Fruit fly (Drosophila melanogaster) whole organism, embryonic: ENCODE results near the gene prtp.

Experiments
- Aef1 ChIP-seq: fragments of 200-800 bp; sonication (Bioruptor generic); IDR thresholded peaks from 3 replicates; pipeline ENCODE4 v1.3.6; 2022; ENCODE audit warnings: missing biosample characterization, missing genetic modification characterization
- CG10209 ChIP-seq: fragments of 200-800 bp; sonication (Bioruptor generic); optimal IDR thresholded peaks from 3 replicates; lab custom pipeline; 2017; ENCODE audit warnings: missing biosample characterization, mild to moderate bottlenecking, missing genetic modification characterization, missing genetic modification reagents
- CG10366 ChIP-seq: fragments of 200-800 bp; sonication (Bioruptor generic); IDR thresholded peaks from 2 replicates; pipeline ENCODE4 v1.3.6; 2022; ENCODE audit warnings: missing biosample characterization, missing genetic modification characterization
- CG10462 ChIP-seq: fragments of 200-800 bp; sonication (Bioruptor generic); optimal IDR thresholded peaks from 2 replicates; lab custom pipeline; 2016; ENCODE audit warnings: missing biosample characterization, missing genetic modification characterization
- CG10565 ChIP-seq: fragments of 200-800 bp; sonication (Bioruptor generic); optimal IDR thresholded peaks from 3 replicates; lab custom pipeline; 2016; ENCODE audit warnings: missing biosample characterization, mild to moderate bottlenecking, missing genetic modification characterization
- CG10959 ChIP-seq: fragments of 200-800 bp; sonication (Bioruptor generic); IDR thresholded peaks from 2 replicates; pipeline ENCODE4 v1.3.6; 2022; ENCODE audit warnings: missing biosample characterization, missing genetic modification characterization
- CG12391 ChIP-seq: fragments of 200-800 bp; sonication (Bioruptor generic); optimal IDR thresholded peaks from 3 replicates; lab custom pipeline; 2018; ENCODE audit warnings: missing biosample characterization, mild to moderate bottlenecking, missing genetic modification characterization, moderate library complexity
- CG14441 ChIP-seq: fragments of 200-800 bp; sonication (Bioruptor generic); IDR thresholded peaks from 2 replicates; pipeline ENCODE4 v1.3.6; 2022; ENCODE audit warnings: missing biosample characterization, missing genetic modification characterization
- CG14710 ChIP-seq: fragments of 200-800 bp; sonication (Bioruptor generic); optimal IDR thresholded peaks from 3 replicates; lab custom pipeline; 2019; ENCODE audit warnings: missing biosample characterization, mild to moderate bottlenecking, missing genetic modification characterization, moderate library complexity
- CG17359 ChIP-seq: fragments of 200-800 bp; sonication (Bioruptor generic); optimal IDR thresholded peaks from 3 replicates; lab custom pipeline; 2018; ENCODE audit warnings: missing biosample characterization, mild to moderate bottlenecking, missing genetic modification characterization, moderate library complexity
- CG17385 ChIP-seq: fragments of 200-800 bp; sonication (Bioruptor generic); optimal IDR thresholded peaks from 3 replicates; lab custom pipeline; 2018; ENCODE audit warnings: missing biosample characterization, mild to moderate bottlenecking, missing genetic modification characterization
- CG17568 ChIP-seq: fragments of 200-800 bp; sonication (Bioruptor generic); optimal IDR thresholded peaks from 2 replicates; lab custom pipeline; 2018; ENCODE audit warnings: missing biosample characterization, mild to moderate bottlenecking, missing genetic modification characterization, moderate library complexity
- CG3407 ChIP-seq: fragments of 200-800 bp; sonication (Bioruptor generic); optimal IDR thresholded peaks from 2 replicates; lab custom pipeline; 2018; ENCODE audit warnings: missing biosample characterization, mild to moderate bottlenecking, missing genetic modification characterization
- CG34422 ChIP-seq: fragments of 200-800 bp; sonication (Bioruptor generic); IDR thresholded peaks from 3 replicates; pipeline ENCODE4 v1.3.6; 2022; ENCODE audit warnings: missing biosample characterization, missing genetic modification characterization
- CG6765 ChIP-seq: fragments of 200-800 bp; sonication (Bioruptor generic); optimal IDR thresholded peaks from 3 replicates; lab custom pipeline; 2017; ENCODE audit warnings: missing biosample characterization, mild to moderate bottlenecking, missing genetic modification characterization
- CG6791 ChIP-seq: fragments of 200-800 bp; sonication (Bioruptor generic); IDR thresholded peaks from 3 replicates; pipeline ENCODE4 v1.3.6; 2022; ENCODE audit warnings: missing biosample characterization, missing genetic modification characterization; ENCODE audit not compliant: partially characterized antibody
- CG6854 ChIP-seq: fragments of 200-800 bp; sonication (Bioruptor generic); optimal IDR thresholded peaks from 3 replicates; lab custom pipeline; 2017; ENCODE audit warnings: missing biosample characterization, mild to moderate bottlenecking, missing genetic modification characterization
- CG7556 ChIP-seq: fragments of 200-800 bp; sonication (Bioruptor generic); optimal IDR thresholded peaks from 2 replicates; lab custom pipeline; 2017; ENCODE audit warnings: missing biosample characterization, mild to moderate bottlenecking, missing genetic modification characterization
- CG7928 ChIP-seq: fragments of 200-800 bp; sonication (Bioruptor generic); optimal IDR thresholded peaks from 2 replicates; lab custom pipeline; 2017; ENCODE audit warnings: missing biosample characterization, mild to moderate bottlenecking, missing genetic modification characterization
- CG8944 ChIP-seq: fragments of 200-800 bp; sonication (Bioruptor generic); optimal IDR thresholded peaks from 3 replicates; lab custom pipeline; 2016; ENCODE audit warnings: missing biosample characterization, missing genetic modification characterization
- D19A ChIP-seq: fragments of 200-800 bp; optimal IDR thresholded peaks from 3 replicates; lab custom pipeline; 2019; ENCODE audit warnings: missing biosample characterization, mild to moderate bottlenecking, missing genetic modification characterization, moderate library complexity
- Doc3 ChIP-seq: fragments of 200-800 bp; sonication (Bioruptor generic); IDR thresholded peaks from 3 replicates; pipeline ENCODE4 v1.3.6; 2022; ENCODE audit warnings: missing biosample characterization, missing genetic modification characterization; ENCODE audit not compliant: partially characterized antibody
- Gug ChIP-seq: fragments of 200-800 bp; sonication (Bioruptor generic); IDR thresholded peaks from 4 replicates; pipeline ENCODE4 v1.3.6; 2022; ENCODE audit warnings: missing biosample characterization, missing genetic modification characterization
- Hr39 ChIP-seq: fragments of >200 bp; optimal IDR thresholded peaks from 2 replicates; lab custom pipeline; 2017
- Lim3 ChIP-seq: fragments of 200-800 bp; sonication (Bioruptor generic); IDR thresholded peaks from 2 replicates; pipeline ENCODE4 v1.3.6; 2022; ENCODE audit warnings: missing biosample characterization, missing genetic modification characterization
- Mad ChIP-seq: fragments of 200-800 bp; sonication (Bioruptor generic); optimal IDR thresholded peaks from 2 replicates; lab custom pipeline; 2016; ENCODE audit warnings: missing biosample characterization, missing genetic modification characterization
- NC2β ChIP-seq: fragments of 200-800 bp; sonication (Bioruptor generic); optimal IDR thresholded peaks from 2 replicates; lab custom pipeline; 2016; ENCODE audit warnings: missing biosample characterization, missing genetic modification characterization
- Nf-YB ChIP-seq: fragments of 200-800 bp; sonication (Bioruptor generic); optimal IDR thresholded peaks from 3 replicates; lab custom pipeline; 2019; ENCODE audit warnings: missing biosample characterization, mild to moderate bottlenecking, missing genetic modification characterization, moderate library complexity
- Spps ChIP-seq: fragments of 200-800 bp; sonication (Bioruptor generic); optimal IDR thresholded peaks from 2 replicates; lab custom pipeline; 2018; ENCODE audit warnings: missing biosample characterization, mild to moderate bottlenecking, missing genetic modification characterization
- TFAM ChIP-seq: fragments of 200-800 bp; sonication (Bioruptor generic); optimal IDR thresholded peaks from 2 replicates; lab custom pipeline; 2017; ENCODE audit warnings: missing biosample characterization, missing genetic modification characterization, inconsistent platforms
- Tbp ChIP-seq: fragments of >200 bp; optimal IDR thresholded peaks from 2 replicates; lab custom pipeline; 2018; ENCODE audit warnings: missing biosample characterization, missing genetic modification characterization
- Xbp1 ChIP-seq: fragments of 200-800 bp; sonication (Bioruptor generic); optimal IDR thresholded peaks from 3 replicates; lab custom pipeline; 2016; ENCODE audit warnings: missing biosample characterization, mild to moderate bottlenecking, missing genetic modification characterization
- al ChIP-seq: fragments of 200-800 bp; sonication (Bioruptor generic); IDR thresholded peaks from 2 replicates; pipeline ENCODE4 v1.3.6; 2022; ENCODE audit warnings: missing biosample characterization, missing genetic modification characterization
- cad ChIP-seq: fragments of >200 bp; optimal IDR thresholded peaks from 2 replicates; lab custom pipeline; 2017; ENCODE audit warnings: missing biosample characterization, missing genetic modification characterization
- chif ChIP-seq, 2 experiments: fragments of 200-800 bp; sonication (Bioruptor generic); optimal IDR thresholded peaks; 3 replicates each; lab custom pipeline; 2016; ENCODE audit warnings: missing biosample characterization in 2 of 2, missing genetic modification characterization in 2 of 2
- disco-r ChIP-seq: fragments of 200-800 bp; sonication (Bioruptor generic); optimal IDR thresholded peaks from 2 replicates; lab custom pipeline; 2016; ENCODE audit warnings: missing biosample characterization, missing genetic modification characterization
- eyg ChIP-seq: fragments of 200-800 bp; sonication (Bioruptor generic); optimal IDR thresholded peaks from 3 replicates; lab custom pipeline; 2016; ENCODE audit warnings: missing biosample characterization, missing genetic modification characterization
- fu2 ChIP-seq: fragments of 200-800 bp; sonication (Bioruptor generic); optimal IDR thresholded peaks from 2 replicates; lab custom pipeline; 2016; ENCODE audit warnings: missing biosample characterization, missing genetic modification characterization
- grn ChIP-seq: fragments of 200-800 bp; sonication (Bioruptor generic); optimal IDR thresholded peaks from 3 replicates; lab custom pipeline; 2017; ENCODE audit warnings: missing biosample characterization, missing genetic modification characterization
- her ChIP-seq: fragments of 200-800 bp; sonication (Bioruptor generic); optimal IDR thresholded peaks from 2 replicates; lab custom pipeline; 2016; ENCODE audit warnings: missing biosample characterization, missing genetic modification characterization
- jumu ChIP-seq: fragments of 200-800 bp; sonication (Bioruptor generic); optimal IDR thresholded peaks from 3 replicates; lab custom pipeline; 2016; ENCODE audit warnings: missing biosample characterization, missing genetic modification characterization
- onecut ChIP-seq: fragments of 200-800 bp; sonication (Bioruptor generic); IDR thresholded peaks from 2 replicates; pipeline ENCODE4 v1.3.6; 2022; ENCODE audit warnings: missing biosample characterization, missing genetic modification characterization
- org-1 ChIP-seq: fragments of 200-800 bp; sonication (Bioruptor generic); optimal IDR thresholded peaks from 2 replicates; lab custom pipeline; 2017; ENCODE audit warnings: missing biosample characterization, missing genetic modification characterization
- p53 ChIP-seq: fragments of 200-800 bp; sonication (Bioruptor generic); optimal IDR thresholded peaks from 2 replicates; lab custom pipeline; 2016; ENCODE audit warnings: missing biosample characterization, missing genetic modification characterization
- pita ChIP-seq: fragments of 200-800 bp; sonication (Bioruptor generic); optimal IDR thresholded peaks from 2 replicates; lab custom pipeline; 2017; ENCODE audit warnings: missing biosample characterization, mild to moderate bottlenecking, missing genetic modification characterization
- row ChIP-seq: fragments of 200-800 bp; sonication (Bioruptor generic); IDR thresholded peaks from 3 replicates; pipeline ENCODE4 v1.3.6; 2022; ENCODE audit warnings: missing biosample characterization, missing genetic modification characterization
- trem ChIP-seq: fragments of 200-800 bp; optimal IDR thresholded peaks from 3 replicates; lab custom pipeline; 2019; ENCODE audit warnings: missing biosample characterization, mild to moderate bottlenecking, missing genetic modification characterization, moderate library complexity
- vfl ChIP-seq: fragments of 200-800 bp; sonication (Bioruptor generic); optimal IDR thresholded peaks from 2 replicates; lab custom pipeline; 2016; ENCODE audit warnings: missing biosample characterization, missing genetic modification characterization
- vvl ChIP-seq: fragments of 200-800 bp; sonication (Bioruptor generic); IDR thresholded peaks from 2 replicates; pipeline ENCODE4 v1.3.6; 2022; ENCODE audit warnings: missing biosample characterization, missing genetic modification characterization
- wek ChIP-seq: fragments of 200-800 bp; sonication (Bioruptor generic); optimal IDR thresholded peaks from 3 replicates; lab custom pipeline; 2018; ENCODE audit warnings: missing biosample characterization, mild to moderate bottlenecking, missing genetic modification characterization, moderate library complexity

Gene prtp

dm6 chrX:11715937-11716730, 422 bp upstream of the prtp start (continued):
- peak; percentile 75 for TF ChIP-seq Nf-YB
- TF ChIP-seq Hr39 (lab: Kevin White, UChicago): no peak
- TF ChIP-seq jumu (GFP tag; lab: Kevin White, UChicago): peak; percentile 72
- TF ChIP-seq CG6791 (GFP tag; lab: Robert Waterston, UW): peak; percentile 72
- TF ChIP-seq org-1 (GFP tag; lab: Kevin White, UChicago): peak; percentile 86
- peak; percentile 80 for TF ChIP-seq CG17568
- peak; percentile 83 for TF ChIP-seq Mad (GFP tag; lab: Kevin White, UChicago)
- peak; percentile 71 for TF ChIP-seq Aef1 (GFP tag; lab: Robert Waterston, UW)
- peak; percentile 13 for TF ChIP-seq CG7928
- TF ChIP-seq CG10209: peak; percentile 91
- peak; percentile 82 for TF ChIP-seq CG10959
- TF ChIP-seq Doc3 (GFP tag; lab: Robert Waterston, UW): peak; percentile 58
- TF ChIP-seq CG10565: peak; percentile 64
- TF ChIP-seq vfl (GFP tag; lab: Kevin White, UChicago): peak; percentile 77
- TF ChIP-seq trem (tag; lab: Kevin White, UChicago): peak; percentile 74
- TF ChIP-seq al (GFP tag; lab: Robert Waterston, UW): peak; percentile 86
- TF ChIP-seq CG7556 (GFP tag; lab: Kevin White, UChicago): peak; percentile 89
- TF ChIP-seq CG6854: peak; percentile 85
- TF ChIP-seq disco-r (GFP tag; lab: Kevin White, UChicago): peak; percentile 82
- TF ChIP-seq wek (GFP tag; lab: Kevin White, UChicago): peak; percentile 67
- TF ChIP-seq CG17359 (tag; lab: Kevin White, UChicago): peak; percentile 89
- TF ChIP-seq CG3407 (GFP tag; lab: Kevin White, UChicago): peak; percentile 77
- TF ChIP-seq Lim3 (GFP tag; lab: Robert Waterston, UW): no peak; the same call in 1 of the 2 replicates
- TF ChIP-seq eyg (GFP tag; lab: Kevin White, UChicago): peak; percentile 79
- peak; percentile 71 for TF ChIP-seq CG14441 (GFP tag; lab: Robert Waterston, UW)
- TF ChIP-seq fu2 (GFP tag; lab: Kevin White, UChicago): peak; percentile 81
- peak; percentile 62 for TF ChIP-seq Spps (tag; lab: Kevin White, UChicago)
- TF ChIP-seq NC2β (GFP tag; lab: Kevin White, UChicago): peak; percentile 81
- 0 out of 2 replicates have a peak, but pooled peaks have one; percentile 3 for TF ChIP-seq onecut (GFP tag; lab: Robert Waterston, UW)
- peak; percentile 97 for TF ChIP-seq row (GFP tag; lab: Robert Waterston, UW)
- peak; percentile 100 for TF ChIP-seq D19A (tag; lab: Kevin White, UChicago)
- TF ChIP-seq CG10462 (GFP tag; lab: Kevin White, UChicago): peak; percentile 68
- peak; percentile 81 for TF ChIP-seq CG34422 (GFP tag; lab: Robert Waterston, UW)
- TF ChIP-seq Tbp (GFP tag; lab: Kevin White, UChicago): no peak
- TF ChIP-seq vvl (GFP tag; lab: Robert Waterston, UW): peak; percentile 73; the same call in 1 of the 2 replicates
- peak; percentile 35 for TF ChIP-seq p53 (GFP tag; lab: Kevin White, UChicago)
- TF ChIP-seq Gug (GFP tag; lab: Robert Waterston, UW): peak; percentile 64; the same call in 3 of the 4 replicates
- TF ChIP-seq CG14710 (tag; lab: Kevin White, UChicago): peak; percentile 85
- peak; percentile 79 for TF ChIP-seq CG8944 (GFP tag; lab: Kevin White, UChicago)
- TF ChIP-seq Xbp1 (GFP tag; lab: Kevin White, UChicago): peak; percentile 88
- TF ChIP-seq pita (GFP tag; lab: Kevin White, UChicago): no peak
- TF ChIP-seq chif (GFP tag; optimal IDR thresholded peaks at IDR 0.05; lab: Kevin White, UChicago): peak; percentile 84 to 92
- TF ChIP-seq CG12391 (tag; lab: Kevin White, UChicago): peak; percentile 89
- peak; percentile 87 for TF ChIP-seq CG17385 (GFP tag; lab: Kevin White, UChicago)
- peak; percentile 71 for TF ChIP-seq grn (GFP tag; lab: Kevin White, UChicago)
- TF ChIP-seq CG6765 (GFP tag; lab: Kevin White, UChicago): peak; percentile 80
- TF ChIP-seq cad (GFP tag; lab: Kevin White, UChicago): no peak
- peak; percentile 63 for TF ChIP-seq her (GFP tag; lab: Kevin White, UChicago)
- TF ChIP-seq CG10366 (GFP tag; lab: Robert Waterston, UW): peak; percentile 61
- peak; percentile 71 for TF ChIP-seq TFAM (GFP tag; lab: Kevin White, UChicago)
